Fruit fly (Drosophila melanogaster): ENCODE data around the gene zfh1.

The zfh1 gene

dm6 chr3R:30811300-30812022, 45.7 kb downstream of the zfh1 start (continued):
- no peak for TF ChIP-seq disco-r (GFP tag; optimal IDR thresholded peaks at IDR 0.05)
- no peak for TF ChIP-seq CG17328 (GFP tag; IDR thresholded peaks at IDR 0.05)
- TF ChIP-seq peb (GFP tag; IDR thresholded peaks at IDR 0.05): no peak
- no peak for TF ChIP-seq wor (GFP tag; IDR thresholded peaks at IDR 0.05)
- no peak for TF ChIP-seq CG14965 (GFP tag; optimal IDR thresholded peaks at IDR 0.05; ENCODE audit: borderline replicate concordance)

DNA sequence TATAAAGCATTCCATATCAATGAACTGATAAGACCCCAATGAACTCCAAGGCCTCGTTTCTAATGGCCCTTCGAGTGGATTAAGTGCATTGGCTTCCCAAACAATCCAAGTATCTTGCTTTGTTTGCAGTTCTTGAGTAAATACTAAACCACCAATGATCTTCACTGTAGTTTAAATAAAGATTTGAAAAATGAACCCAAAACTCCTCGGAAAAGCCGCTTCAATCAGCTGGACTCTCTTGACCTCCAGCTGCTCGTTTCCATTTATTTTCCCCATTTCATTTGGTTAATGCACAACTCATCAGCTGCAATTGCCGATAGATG, 46.3 kb downstream of the zfh1 start:
- TF ChIP-seq CG15479 (GFP tag; optimal IDR thresholded peaks at IDR 0.05): peak; percentile 4
- TF ChIP-seq ac (GFP tag; optimal IDR thresholded peaks at IDR 0.05): peak; percentile 46
- TF ChIP-seq CG2202 (tag; optimal IDR thresholded peaks at IDR 0.05): peak; percentile 35
- 0 out of 3 replicates have a peak, but pooled peaks have one; percentile 56 for TF ChIP-seq z (GFP tag; IDR thresholded peaks at IDR 0.05)
- TF ChIP-seq CG30431 (GFP tag; optimal IDR thresholded peaks at IDR 0.05): no peak
- peak; percentile 24 for TF ChIP-seq Kr (GFP tag; optimal IDR thresholded peaks at IDR 0.05)
- TF ChIP-seq vnd (GFP tag; IDR thresholded peaks at IDR 0.05; ENCODE audit: partially characterized antibody): no peak
- TF ChIP-seq fd102C (GFP tag; optimal IDR thresholded peaks at IDR 0.05): peak; percentile 39
- TF ChIP-seq CG7745 (tag; optimal IDR thresholded peaks at IDR 0.05): peak; percentile 33
- TF ChIP-seq CG33557 (GFP tag; optimal IDR thresholded peaks at IDR 0.05): peak; percentile 64
- no peak for TF ChIP-seq Vsx1 (GFP tag; optimal IDR thresholded peaks at IDR 0.05)
- peak; percentile 10 for TF ChIP-seq CG11398 (GFP tag; optimal IDR thresholded peaks at IDR 0.05)
- TF ChIP-seq Lim3 (GFP tag; IDR thresholded peaks at IDR 0.05): no peak
- TF ChIP-seq wor (GFP tag; IDR thresholded peaks at IDR 0.05): no peak
- peak; percentile 47 for TF ChIP-seq dmrt11E (tag; optimal IDR thresholded peaks at IDR 0.05)
- TF ChIP-seq Hsf (GFP tag; optimal IDR thresholded peaks at IDR 0.05): no peak
- no peak for TF ChIP-seq CG31365 (tag; optimal IDR thresholded peaks at IDR 0.05)
- TF ChIP-seq CG34376 (GFP tag; optimal IDR thresholded peaks at IDR 0.05): peak; percentile 10
- TF ChIP-seq CG9727 (GFP tag; optimal IDR thresholded peaks at IDR 0.05): peak; percentile 24
- peak; percentile 46; the same call in 1 of the 2 replicates for TF ChIP-seq ara (GFP tag; IDR thresholded peaks at IDR 0.05)
- no peak for TF ChIP-seq caup (GFP tag; optimal IDR thresholded peaks at IDR 0.05; ENCODE audit: severe bottlenecking)
- TF ChIP-seq CG7556 (GFP tag; optimal IDR thresholded peaks at IDR 0.05): no peak
- peak; percentile 71 for TF ChIP-seq CG15696 (tag; optimal IDR thresholded peaks at IDR 0.05)
- no peak for TF ChIP-seq grn (GFP tag; optimal IDR thresholded peaks at IDR 0.05)

- TF ChIP-seq HmgZ (tag; optimal IDR thresholded peaks at IDR 0.05): no peak
- no peak for TF ChIP-seq pita (GFP tag; optimal IDR thresholded peaks at IDR 0.05)
- TF ChIP-seq CG12942 (GFP tag; optimal IDR thresholded peaks at IDR 0.05): peak; percentile 0
- TF ChIP-seq CG8944 (GFP tag; optimal IDR thresholded peaks at IDR 0.05): peak; percentile 15
- TF ChIP-seq CG12769 (tag; optimal IDR thresholded peaks at IDR 0.05): peak; percentile 33
- TF ChIP-seq Drgx (GFP tag; IDR thresholded peaks at IDR 0.05): no peak
- peak; percentile 6 for TF ChIP-seq cwo (GFP tag; optimal IDR thresholded peaks at IDR 0.05)
- TF ChIP-seq da (GFP tag; optimal IDR thresholded peaks at IDR 0.05): no peak
- peak in 1 of 2 experiments; percentile 67 for TF ChIP-seq bsh (GFP tag; optimal IDR thresholded peaks at IDR 0.05)
- peak; percentile 22 for TF ChIP-seq Fer1 (GFP tag; optimal IDR thresholded peaks at IDR 0.05)
- TF ChIP-seq PHDP (tag; optimal IDR thresholded peaks at IDR 0.05): peak; percentile 47
- TF ChIP-seq sob (GFP tag; IDR thresholded peaks at IDR 0.05): no peak
- TF ChIP-seq CTCF (GFP tag; optimal IDR thresholded peaks at IDR 0.05): no peak
- no peak for TF ChIP-seq CG12104 (GFP tag; optimal IDR thresholded peaks at IDR 0.05)
- TF ChIP-seq CG10147 (GFP tag; optimal IDR thresholded peaks at IDR 0.05): no peak
- TF ChIP-seq lmd (GFP tag; IDR thresholded peaks at IDR 0.05): peak; percentile 32; the same call in 1 of the 2 replicates
- no peak for TF ChIP-seq ems (GFP tag; optimal IDR thresholded peaks at IDR 0.05)
- peak; percentile 45 for TF ChIP-seq Ssrp (tag; optimal IDR thresholded peaks at IDR 0.05)
- TF ChIP-seq CG17568 (GFP tag; optimal IDR thresholded peaks at IDR 0.05): peak; percentile 6
Observed at dm6 chr3R:30812401-30813207, 46.9 kb downstream of the zfh1 start.
